Fruit fly (Drosophila melanogaster) whole organism, pupa: Measurements from ENCODE around the gene RASSF8.

ENCODE experiments used
- CG17806 ChIP-seq: fragments of 200-800 bp; sonication (Bioruptor generic); optimal IDR thresholded peaks from 2 replicates; lab custom pipeline; 2018; ENCODE audit warnings: missing biosample characterization, mild to moderate bottlenecking, missing genetic modification characterization, moderate library complexity
- CG32121 ChIP-seq: fragments of 200-800 bp; sonication (Bioruptor generic); IDR thresholded peaks from 2 replicates; pipeline ENCODE4 v1.3.6; 2022; ENCODE audit warnings: missing biosample characterization, missing genetic modification characterization
- CG8159 ChIP-seq: fragments of 200-800 bp; sonication (Bioruptor generic); optimal IDR thresholded peaks from 3 replicates; lab custom pipeline; 2018; ENCODE audit warnings: missing biosample characterization, mild to moderate bottlenecking, missing genetic modification characterization, moderate library complexity
- CG8301 ChIP-seq: fragments of 200-800 bp; sonication (Bioruptor generic); optimal IDR thresholded peaks from 2 replicates; lab custom pipeline; 2018; ENCODE audit warnings: missing biosample characterization, mild to moderate bottlenecking, missing genetic modification characterization
- CG9948 ChIP-seq: fragments of 200-800 bp; sonication (Bioruptor generic); optimal IDR thresholded peaks from 2 replicates; lab custom pipeline; 2018; ENCODE audit warnings: missing biosample characterization, mild to moderate bottlenecking, missing genetic modification characterization, moderate library complexity
- EcR ChIP-seq: fragments of 200-800 bp; sonication (Bioruptor generic); optimal IDR thresholded peaks from 3 replicates; lab custom pipeline; 2019; ENCODE audit warnings: missing biosample characterization, missing genetic modification characterization, mild to moderate bottlenecking, moderate library complexity, missing genetic modification reagents
- Snoo ChIP-seq: fragments of 200-800 bp; sonication (Bioruptor generic); optimal IDR thresholded peaks from 3 replicates; lab custom pipeline; 2017; ENCODE audit warnings: missing biosample characterization, mild to moderate bottlenecking, missing genetic modification characterization, inconsistent platforms
- rn ChIP-seq: fragments of 200-800 bp; sonication (Bioruptor generic); IDR thresholded peaks from 2 replicates; pipeline ENCODE4 v1.3.6; 2022; ENCODE audit warnings: missing biosample characterization, missing genetic modification characterization

dm6 chr3R:25665509-25665908 is 3.9 kb downstream of the RASSF8 start, which contains the start of gene Lgr3:
- TF ChIP-seq rn: no peak
- no peak for TF ChIP-seq Snoo (tag; lab: Kevin White, UChicago)
- TF ChIP-seq CG8159 (tag; lab: Kevin White, UChicago): no peak
- TF ChIP-seq CG32121 (GFP tag; lab: Robert Waterston, UW): no peak
- TF ChIP-seq CG9948 (tag; lab: Kevin White, UChicago): no peak
- no peak for TF ChIP-seq EcR (GFP tag; lab: Kevin White, UChicago)
- no peak for TF ChIP-seq CG17806 (tag; lab: Kevin White, UChicago)
- no peak for TF ChIP-seq CG8301 (tag; lab: Kevin White, UChicago)
